Fruit fly (Drosophila melanogaster): ENCODE data around the gene CG32631.

DNA sequence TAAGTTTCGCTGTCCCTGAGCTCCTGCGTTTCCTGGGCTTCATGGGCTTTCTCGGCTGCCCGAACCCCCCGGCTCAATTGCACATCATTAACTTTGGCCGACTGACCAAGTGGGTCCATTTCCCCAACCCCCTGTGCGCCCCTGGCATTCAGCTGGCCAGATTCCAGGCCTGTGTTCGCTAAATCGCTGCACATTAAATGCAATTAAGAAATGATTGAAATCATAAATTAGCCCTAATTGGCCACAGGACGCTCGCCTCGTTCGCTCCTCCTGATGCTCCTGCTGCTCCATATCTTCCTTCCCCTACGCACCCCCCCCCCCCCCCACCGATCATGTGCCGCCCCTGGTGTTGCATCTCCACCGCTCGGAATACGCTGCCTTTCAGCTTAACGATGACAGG lies 14.2 kb upstream of the CG32631 start:
- TF ChIP-seq CG8478 (optimal IDR thresholded peaks at IDR 0.05): no peak
- TF ChIP-seq CTCF (optimal IDR thresholded peaks at IDR 0.05): no peak

Data from S2 (cell line).